Worm (Caenorhabditis elegans): ENCODE measurements around the gene C16C8.21.

- TF ChIP-seq hlh-30 (tag; optimal IDR thresholded peaks at IDR 0.05; ENCODE audit: insufficient read depth): no peak
- no peak for TF ChIP-seq egl-43 (GFP tag; IDR thresholded peaks at IDR 0.05)
- no peak for TF ChIP-seq zfp-2 (tag; optimal IDR thresholded peaks at IDR 0.05)
- TF ChIP-seq sdz-12 (GFP tag; optimal IDR thresholded peaks at IDR 0.05): no peak
- no peak for TF ChIP-seq egl-27 (tag; optimal IDR thresholded peaks at IDR 0.05)
- TF ChIP-seq ama-1 (optimal IDR thresholded peaks at IDR 0.05): no peak
- TF ChIP-seq F49E8.2 (tag; optimal IDR thresholded peaks at IDR 0.05; ENCODE audit: borderline replicate concordance): no peak
- TF ChIP-seq nhr-28 (tag; optimal IDR thresholded peaks at IDR 0.05): no peak
- no peak for TF ChIP-seq ceh-28 (tag; optimal IDR thresholded peaks at IDR 0.05)
- no peak for TF ChIP-seq gei-8 (GFP tag; optimal IDR thresholded peaks at IDR 0.05)
- TF ChIP-seq spr-3 (GFP tag; optimal IDR thresholded peaks at IDR 0.05): no peak
Measured at ce11 chrII:3471603-3472002, 23.6 kb downstream of the C16C8.21 start, which contains the start of gene Y49F6B.13.
